Worm (Caenorhabditis elegans) whole organism, L4 larva: Measurements from ENCODE around the gene bath-38.

Source experiments
- nhr-77 ChIP-seq: fragments of 150-350 bp; optimal IDR thresholded peaks from 2 replicates; lab custom pipeline; 2014; ENCODE audit warnings: missing biosample characterization, missing genetic modification characterization
- unc-39 ChIP-seq: sonication (generic microtip); optimal IDR thresholded peaks from 2 replicates; lab custom pipeline; 2017; ENCODE audit warnings: missing biosample characterization, missing genetic modification characterization

DNA sequence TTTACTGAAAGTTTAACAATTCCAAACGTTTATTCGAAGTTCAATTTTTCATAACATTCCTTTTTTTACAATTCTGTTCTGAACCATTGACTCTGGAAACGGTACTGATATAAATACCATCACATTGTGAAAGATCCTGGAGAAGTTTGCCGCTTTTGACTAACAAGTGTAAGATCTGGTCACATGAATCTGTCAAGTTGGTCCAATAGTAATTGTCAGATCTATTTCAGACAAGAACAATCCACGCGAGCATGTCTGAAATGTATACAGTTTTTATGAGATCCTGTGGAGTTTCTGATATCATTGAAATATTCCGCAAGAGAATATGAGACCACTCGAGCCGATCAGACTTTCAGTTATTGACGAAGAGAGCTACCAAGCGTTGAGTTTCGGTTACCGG lies 48.0 kb upstream of the bath-38 start:
- TF ChIP-seq nhr-77 (tag; lab: Kevin White, UChicago) (no peak), unc-39 (no peak)
